Fruit fly (Drosophila melanogaster): ENCODE measurements around the gene HLH3B.
A peak's percentile ranks its signal among the peaks of the same experiment; 100 is the strongest.

HLH3B gene

dm6 chrX:2633847-2634776 lies 47.4 kb downstream of the HLH3B start, which contains the start of gene sgg (continued):
- no peak for TF ChIP-seq Hr51 (GFP tag; optimal IDR thresholded peaks at IDR 0.05)
- no peak for TF ChIP-seq chif (GFP tag; optimal IDR thresholded peaks at IDR 0.05)
- TF ChIP-seq dm (GFP tag; optimal IDR thresholded peaks at IDR 0.05), result no peak
- TF ChIP-seq CG12071 (GFP tag; optimal IDR thresholded peaks at IDR 0.05), result no peak
- no peak for TF ChIP-seq HLH3B (GFP tag; IDR thresholded peaks at IDR 0.05)
- TF ChIP-seq Ada2b (GFP tag; IDR thresholded peaks at IDR 0.05), result no peak
- TF ChIP-seq CG4404 (GFP tag; IDR thresholded peaks at IDR 0.05), result no peak
- no peak for TF ChIP-seq HmgD (GFP tag; optimal IDR thresholded peaks at IDR 0.05)
- TF ChIP-seq CG3407 (GFP tag; optimal IDR thresholded peaks at IDR 0.05), result no peak
- TF ChIP-seq CG8089 (GFP tag; optimal IDR thresholded peaks at IDR 0.05), result no peak
- no peak for TF ChIP-seq Gug (GFP tag; IDR thresholded peaks at IDR 0.05)
- 0 out of 4 replicates have a peak, but pooled peaks have one; percentile 53 for TF ChIP-seq chinmo (GFP tag; IDR thresholded peaks at IDR 0.05; ENCODE audit: partially characterized antibody)
- peak; percentile 29; the same call in 1 of the 2 replicates for TF ChIP-seq unc-4 (GFP tag; IDR thresholded peaks at IDR 0.05; ENCODE audit: partially characterized antibody)
- TF ChIP-seq CG14965 (GFP tag; optimal IDR thresholded peaks at IDR 0.05; ENCODE audit: borderline replicate concordance), result no peak
- TF ChIP-seq pum (GFP tag; optimal IDR thresholded peaks at IDR 0.05), result no peak
- TF ChIP-seq MBD-R2 (GFP tag; IDR thresholded peaks at IDR 0.05), result peak; percentile 18; the same call in 1 of the 2 replicates
- no peak for TF ChIP-seq Vsx1 (GFP tag; optimal IDR thresholded peaks at IDR 0.05)
- TF ChIP-seq ham (GFP tag; IDR thresholded peaks at IDR 0.05), result no peak
- no peak for TF ChIP-seq CG10959 (GFP tag; IDR thresholded peaks at IDR 0.05)
- no peak for TF ChIP-seq vvl (GFP tag; IDR thresholded peaks at IDR 0.05)
- no peak for TF ChIP-seq tin (GFP tag; optimal IDR thresholded peaks at IDR 0.05)
- no peak for TF ChIP-seq gem (tag; optimal IDR thresholded peaks at IDR 0.05)
- no peak for TF ChIP-seq BtbVII (GFP tag; optimal IDR thresholded peaks at IDR 0.05)
- TF ChIP-seq E2f1 (GFP tag; IDR thresholded peaks at IDR 0.05), result no peak
- no peak for TF ChIP-seq Max (GFP tag; optimal IDR thresholded peaks at IDR 0.05)
- TF ChIP-seq CG1792 (GFP tag; optimal IDR thresholded peaks at IDR 0.05), result no peak
- TF ChIP-seq Taf1 (GFP tag; IDR thresholded peaks at IDR 0.05), result no peak
- peak; percentile 98 for TF ChIP-seq CG11560 (tag; IDR thresholded peaks at IDR 0.05)
- TF ChIP-seq CG7963 (GFP tag; IDR thresholded peaks at IDR 0.05; ENCODE audit: partially characterized antibody), result no peak
- no peak for TF ChIP-seq grn (GFP tag; optimal IDR thresholded peaks at IDR 0.05)
- TF ChIP-seq CG11085 (GFP tag; IDR thresholded peaks at IDR 0.05), result no peak
- no peak for TF ChIP-seq hb (GFP tag; IDR thresholded peaks at IDR 0.05; ENCODE audit: partially characterized antibody)
- no peak for TF ChIP-seq CG7372 (GFP tag; IDR thresholded peaks at IDR 0.05)
- no peak for TF ChIP-seq chm (GFP tag; IDR thresholded peaks at IDR 0.05)
- TF ChIP-seq Elba2 (GFP tag; optimal IDR thresholded peaks at IDR 0.05), result no peak
- TF ChIP-seq sqz (GFP tag; optimal IDR thresholded peaks at IDR 0.05), result peak; percentile 77
- TF ChIP-seq disco-r (GFP tag; optimal IDR thresholded peaks at IDR 0.05), result no peak
- TF ChIP-seq ash1 (GFP tag; optimal IDR thresholded peaks at IDR 0.05), result no peak
- no peak for TF ChIP-seq NC2α (GFP tag; optimal IDR thresholded peaks at IDR 0.05)
- TF ChIP-seq Myb (GFP tag; optimal IDR thresholded peaks at IDR 0.05), result peak; percentile 93
- TF ChIP-seq CG17186 (GFP tag; optimal IDR thresholded peaks at IDR 0.05), result peak; percentile 26
- peak; percentile 20; the same call in 1 of the 2 replicates for TF ChIP-seq ara (GFP tag; IDR thresholded peaks at IDR 0.05)
- TF ChIP-seq Atf-2 (GFP tag; optimal IDR thresholded peaks at IDR 0.05), result no peak
- TF ChIP-seq ewg (GFP tag; optimal IDR thresholded peaks at IDR 0.05), result no peak
- TF ChIP-seq danr (GFP tag; IDR thresholded peaks at IDR 0.05), result no peak
- TF ChIP-seq CG7556 (GFP tag; optimal IDR thresholded peaks at IDR 0.05), result no peak
- TF ChIP-seq wdn (GFP tag; IDR thresholded peaks at IDR 0.05), result no peak
- no peak for TF ChIP-seq Fer1 (GFP tag; optimal IDR thresholded peaks at IDR 0.05)
- TF ChIP-seq knrl (GFP tag; IDR thresholded peaks at IDR 0.05; ENCODE audit: partially characterized antibody), result no peak
- no peak for TF ChIP-seq cad (GFP tag; optimal IDR thresholded peaks at IDR 0.05)
